Worm (Caenorhabditis elegans) whole organism, L2 larva: ENCODE data around the gene C28C12.11.
A peak's percentile ranks its signal among the peaks of the same experiment; 100 is the strongest.

Experiments used
- F13H6.1 ChIP-seq: sonication (generic microtip); optimal IDR thresholded peaks from 2 replicates; lab custom pipeline; 2016; ENCODE audit warnings: missing genetic modification characterization, missing compliant biosample characterization
- R02D3.7 ChIP-seq: fragments of 150-350 bp; optimal IDR thresholded peaks from 2 replicates; lab custom pipeline; 2014; ENCODE audit warnings: missing biosample characterization, missing genetic modification characterization
- Y55F3AM.14 ChIP-seq: fragments of 200-800 bp; sonication (Bioruptor generic); optimal IDR thresholded peaks from 2 replicates; lab custom pipeline; 2018; ENCODE audit warnings: mild to moderate bottlenecking, missing genetic modification characterization, missing compliant biosample characterization
- alr-1 ChIP-seq: fragments of 150-350 bp; optimal IDR thresholded peaks from 2 replicates; lab custom pipeline; 2014; ENCODE audit warnings: missing biosample characterization, missing genetic modification characterization
- aly-2 ChIP-seq: fragments of 150-350 bp; optimal IDR thresholded peaks from 2 replicates; lab custom pipeline; 2014; ENCODE audit warnings: missing biosample characterization, missing genetic modification characterization
- ama-1 ChIP-seq: fragments of 150-350 bp; optimal IDR thresholded peaks from 2 replicates; lab custom pipeline; 2018; ENCODE audit warnings: inconsistent platforms
- ceh-16 ChIP-seq: fragments of 150-350 bp; optimal IDR thresholded peaks from 2 replicates; lab custom pipeline; 2014; ENCODE audit warnings: missing biosample characterization, missing genetic modification characterization
- ceh-82 ChIP-seq: fragments of 150-350 bp; optimal IDR thresholded peaks from 2 replicates; lab custom pipeline; 2014; ENCODE audit warnings: missing biosample characterization, missing genetic modification characterization
- crh-2 ChIP-seq: sonication (generic microtip); optimal IDR thresholded peaks from 2 replicates; lab custom pipeline; 2017; ENCODE audit warnings: missing biosample characterization, missing genetic modification characterization
- dmd-4 ChIP-seq: sonication (generic microtip); optimal IDR thresholded peaks from 2 replicates; lab custom pipeline; 2017; ENCODE audit warnings: missing biosample characterization, missing genetic modification characterization
- egl-27 ChIP-seq: sonication (generic microtip); optimal IDR thresholded peaks from 3 replicates; lab custom pipeline; 2017; ENCODE audit warnings: missing biosample characterization, missing genetic modification reagents, missing genetic modification characterization
- elt-1 ChIP-seq: fragments of 150-350 bp; optimal IDR thresholded peaks from 2 replicates; lab custom pipeline; 2014; ENCODE audit warnings: missing biosample characterization, missing genetic modification characterization
- elt-3 ChIP-seq: sonication (generic microtip); optimal IDR thresholded peaks from 2 replicates; lab custom pipeline; 2017; ENCODE audit warnings: missing biosample characterization, missing genetic modification characterization
- fos-1 ChIP-seq: fragments of 150-350 bp; optimal IDR thresholded peaks from 2 replicates; lab custom pipeline; 2014; ENCODE audit warnings: missing biosample characterization, missing genetic modification characterization
- gmeb-1 ChIP-seq: fragments of 150-350 bp; optimal IDR thresholded peaks from 2 replicates; lab custom pipeline; 2014; ENCODE audit warnings: missing biosample characterization, missing genetic modification characterization
- lin-11 ChIP-seq: fragments of 150-350 bp; sonication (generic microtip); optimal IDR thresholded peaks from 2 replicates; lab custom pipeline; 2014; ENCODE audit warnings: missing biosample characterization, missing genetic modification characterization, inconsistent platforms, mixed read lengths
- lin-13 ChIP-seq: fragments of 150-350 bp; optimal IDR thresholded peaks from 2 replicates; lab custom pipeline; 2014; ENCODE audit warnings: missing biosample characterization, missing genetic modification reagents, missing genetic modification characterization
- lin-39 ChIP-seq: fragments of 150-350 bp; optimal IDR thresholded peaks from 2 replicates; lab custom pipeline; 2014; ENCODE audit warnings: missing biosample characterization, missing genetic modification reagents, missing genetic modification characterization
- mab-5 ChIP-seq: fragments of 150-350 bp; optimal IDR thresholded peaks from 2 replicates; lab custom pipeline; 2014; ENCODE audit warnings: missing biosample characterization, missing genetic modification characterization
- mbf-1 ChIP-seq: sonication (generic microtip); optimal IDR thresholded peaks from 2 replicates; lab custom pipeline; 2017; ENCODE audit warnings: missing biosample characterization, missing genetic modification characterization
- mdl-1 ChIP-seq, 2 experiments: fragments of 150-350 bp in 1 of 2; sonication (generic microtip) in 1 of 2; optimal IDR thresholded peaks; 2 replicates each; lab custom pipeline; 2017; ENCODE audit warnings: missing biosample characterization in 2 of 2, missing genetic modification characterization in 2 of 2
- nhr-10 ChIP-seq: sonication (generic microtip); optimal IDR thresholded peaks from 2 replicates; lab custom pipeline; 2017; ENCODE audit warnings: missing biosample characterization, missing genetic modification characterization
- nhr-11 ChIP-seq: fragments of 150-350 bp; optimal IDR thresholded peaks from 2 replicates; lab custom pipeline; 2014; ENCODE audit warnings: missing biosample characterization, missing genetic modification characterization
- nhr-12 ChIP-seq: fragments of 150-350 bp; optimal IDR thresholded peaks from 2 replicates; lab custom pipeline; 2014; ENCODE audit warnings: missing biosample characterization, missing genetic modification characterization
- nhr-129 ChIP-seq: fragments of 150-350 bp; optimal IDR thresholded peaks from 2 replicates; lab custom pipeline; 2014; ENCODE audit warnings: missing biosample characterization, missing genetic modification characterization
- nhr-21 ChIP-seq: fragments of 150-350 bp; optimal IDR thresholded peaks from 2 replicates; lab custom pipeline; 2014; ENCODE audit warnings: missing biosample characterization, missing genetic modification characterization
- nhr-237 ChIP-seq: fragments of 150-350 bp; optimal IDR thresholded peaks from 2 replicates; lab custom pipeline; 2014; ENCODE audit warnings: missing biosample characterization, missing genetic modification characterization
- nhr-6 ChIP-seq: fragments of 150-350 bp; optimal IDR thresholded peaks from 2 replicates; lab custom pipeline; 2014; ENCODE audit warnings: missing biosample characterization, missing genetic modification characterization
- nhr-77 ChIP-seq: fragments of 150-350 bp; optimal IDR thresholded peaks from 2 replicates; lab custom pipeline; 2014; ENCODE audit warnings: missing biosample characterization, missing genetic modification characterization
- peb-1 ChIP-seq: fragments of 150-350 bp; optimal IDR thresholded peaks from 2 replicates; lab custom pipeline; 2014; ENCODE audit warnings: missing biosample characterization, missing genetic modification characterization
- sem-4 ChIP-seq: fragments of 150-350 bp; optimal IDR thresholded peaks from 2 replicates; lab custom pipeline; 2014; ENCODE audit warnings: missing biosample characterization, missing genetic modification reagents, missing genetic modification characterization
- skn-1 ChIP-seq: sonication (generic microtip); optimal IDR thresholded peaks from 2 replicates; lab custom pipeline; 2017; ENCODE audit warnings: missing biosample characterization, missing genetic modification characterization
- sma-3 ChIP-seq: sonication (generic microtip); optimal IDR thresholded peaks from 2 replicates; lab custom pipeline; 2016; ENCODE audit warnings: missing genetic modification reagents, missing genetic modification characterization, missing compliant biosample characterization
- sma-9 ChIP-seq, 2 experiments: fragments of 150-350 bp in 1 of 2; sonication (generic microtip) in 1 of 2; optimal IDR thresholded peaks; 2 replicates each; lab custom pipeline; 2014 to 2016; ENCODE audit warnings: missing genetic modification characterization in 2 of 2, mild to moderate bottlenecking in 1 of 2, missing biosample characterization in 1 of 2, missing compliant biosample characterization in 1 of 2, missing genetic modification reagents in 1 of 2, moderate library complexity in 1 of 2
- snpc-4 ChIP-seq: fragments of 150-350 bp; optimal IDR thresholded peaks from 2 replicates; lab custom pipeline; 2014; ENCODE audit warnings: missing biosample characterization, missing genetic modification characterization
- unc-39 ChIP-seq: fragments of 150-350 bp; optimal IDR thresholded peaks from 2 replicates; lab custom pipeline; 2014; ENCODE audit warnings: missing biosample characterization, missing genetic modification characterization
- unc-55 ChIP-seq: fragments of 150-350 bp; sonication (generic microtip); optimal IDR thresholded peaks from 3 replicates; lab custom pipeline; 2014; ENCODE audit warnings: missing biosample characterization, missing genetic modification reagents, missing genetic modification characterization
- unc-62 ChIP-seq: fragments of 150-350 bp; optimal IDR thresholded peaks from 2 replicates; lab custom pipeline; 2014; ENCODE audit warnings: missing biosample characterization, missing genetic modification reagents, missing genetic modification characterization
- zag-1 ChIP-seq: fragments of 150-350 bp; optimal IDR thresholded peaks from 2 replicates; lab custom pipeline; 2014; ENCODE audit warnings: missing biosample characterization, missing genetic modification characterization
- ztf-1 ChIP-seq: fragments of 200-800 bp; sonication (Bioruptor generic); conservative IDR thresholded peaks from 2 replicates; pipeline ENCODE4 v1.3.6; 2022; ENCODE audit warnings: missing genetic modification characterization, missing compliant biosample characterization
- ztf-11 ChIP-seq: sonication (generic microtip); optimal IDR thresholded peaks from 2 replicates; lab custom pipeline; 2017; ENCODE audit warnings: missing biosample characterization, missing genetic modification characterization
- ztf-4 ChIP-seq: fragments of 150-350 bp; optimal IDR thresholded peaks from 2 replicates; lab custom pipeline; 2014; ENCODE audit warnings: missing biosample characterization, missing genetic modification characterization

Gene C28C12.11

DNA sequence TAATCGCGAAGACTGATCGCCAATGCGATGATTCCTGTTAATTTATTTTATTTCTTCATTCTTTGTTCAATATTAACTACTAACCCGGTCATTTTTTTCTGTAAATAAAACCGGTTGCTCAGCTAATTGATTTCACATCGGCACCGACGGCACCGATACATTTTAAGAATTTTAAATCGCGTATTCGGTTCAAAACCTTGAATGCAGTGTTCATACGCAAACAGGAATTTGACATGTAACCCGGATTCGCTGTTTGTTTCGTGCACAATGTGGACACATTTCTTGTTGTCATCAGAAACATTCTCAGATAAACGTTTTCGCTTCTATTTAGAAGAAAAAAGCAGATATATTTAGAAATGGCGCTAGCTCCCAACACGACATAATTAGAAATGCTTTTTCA lies 26.1 kb downstream of the C28C12.11 start:
- TF ChIP-seq peb-1, result no peak
- TF ChIP-seq mbf-1, result no peak
- no peak for TF ChIP-seq ztf-1 (GFP tag; lab: Robert Waterston, UW)
- no peak for TF ChIP-seq Y55F3AM.14 (GFP tag; lab: Kevin White, UChicago)
- no peak for TF ChIP-seq mab-5

DNA sequence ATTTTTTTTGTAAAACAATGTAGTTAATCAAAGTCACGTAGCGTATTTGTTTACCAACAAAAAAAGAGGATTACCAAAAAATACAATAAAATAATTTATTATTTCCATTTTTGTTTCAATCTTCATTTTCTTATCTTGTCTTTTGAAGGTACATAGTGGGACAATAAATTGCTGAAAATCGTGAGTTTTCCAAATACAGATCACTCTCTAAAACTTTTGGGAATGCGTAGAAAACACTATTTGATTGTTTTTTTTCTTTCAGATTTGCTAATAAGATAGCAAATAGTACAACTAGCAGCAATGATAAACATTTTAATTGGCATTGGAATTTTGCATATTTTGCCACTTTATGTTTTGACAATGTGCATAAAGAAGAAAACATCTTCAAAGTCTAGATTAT lies 27.5 kb downstream of the C28C12.11 start, which contains the start of gene C28C12.1:
Gene C28C12.1 (plus strand): TSS at position 301 of the 400 bp plus-strand sequence.
- TF ChIP-seq skn-1 (tag; lab: Kevin White, UChicago) (no peak), unc-62 (GFP tag; lab: Kevin White, UChicago) (no peak), lin-39 (no peak), peb-1 (no peak), nhr-11 (tag; lab: Kevin White, UChicago) (no peak), nhr-21 (no peak), Y55F3AM.14 (GFP tag; lab: Kevin White, UChicago) (no peak), ztf-11 (tag; lab: Kevin White, UChicago) (no peak), nhr-6 (tag; lab: Kevin White, UChicago) (no peak), mab-5 (no peak), sma-9 (GFP tag; optimal IDR thresholded peaks at IDR 0.05; lab: Kevin White, UChicago) (no peak), sma-9 (tag; optimal IDR thresholded peaks at IDR 0.05; lab: Kevin White, UChicago) (no peak)
- TF ChIP-seq, all 48 proteins: peak for 0

DNA sequence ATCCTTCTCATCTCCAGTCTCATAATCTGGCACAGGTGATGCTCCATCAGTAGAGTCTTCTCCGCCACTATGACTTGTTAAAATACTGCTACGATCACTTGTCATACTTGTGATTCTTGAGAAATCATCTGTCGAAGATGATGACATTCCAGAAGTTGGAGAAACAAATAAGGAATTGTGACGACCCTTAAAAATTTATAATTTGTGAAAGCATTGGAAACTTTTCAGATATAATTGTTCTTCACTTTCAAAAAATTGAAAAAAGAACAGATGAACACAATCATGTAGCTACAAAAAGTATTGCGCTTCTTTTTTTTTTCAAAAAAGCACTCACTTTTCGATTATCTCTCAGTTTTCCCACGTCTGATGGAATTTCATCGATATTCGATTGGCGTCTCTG lies 32.2 kb downstream of the C28C12.11 start:
- TF ChIP-seq unc-39 (no peak), nhr-237 (no peak), fos-1 (no peak), ztf-4 (tag; lab: Kevin White, UChicago) (no peak), ztf-1 (GFP tag; lab: Robert Waterston, UW) (no peak), elt-3 (tag; lab: Kevin White, UChicago) (no peak), nhr-12 (no peak), snpc-4 (no peak), lin-11 (tag; lab: Kevin White, UChicago) (no peak), nhr-21 (no peak)
- TF ChIP-seq, all 48 proteins: peak for 0

DNA sequence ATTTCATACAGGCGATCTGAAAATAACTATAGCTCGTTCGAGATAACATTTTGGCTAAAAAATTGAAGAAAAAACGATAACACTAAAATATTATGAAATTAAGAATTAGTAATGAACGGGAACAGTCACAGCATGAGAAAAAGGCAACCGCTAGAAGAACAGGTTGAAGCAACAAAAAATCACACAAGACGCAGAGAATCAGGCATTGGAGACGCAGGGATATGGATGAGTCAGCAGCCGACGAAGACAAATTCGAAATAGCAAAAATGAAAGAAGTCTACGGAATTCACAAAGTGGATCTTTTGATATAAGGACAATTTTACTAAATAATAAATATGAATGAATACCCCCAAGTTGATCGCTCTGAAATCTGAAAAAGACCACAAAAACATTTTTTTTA lies 36.7 kb downstream of the C28C12.11 start, which contains the start of gene tag-77:
Gene tag-77 (minus strand): TSS at position 15 of the 400 bp plus-strand sequence.
- TF ChIP-seq crh-2 (tag; lab: Kevin White, UChicago) (no peak), sma-3 (GFP tag; lab: Kevin White, UChicago) (no peak), nhr-10 (tag; lab: Kevin White, UChicago) (no peak), nhr-6 (tag; lab: Kevin White, UChicago) (no peak), unc-55 (GFP tag; lab: Kevin White, UChicago) (no peak), zag-1 (tag; lab: Kevin White, UChicago) (no peak), snpc-4 (peak; percentile 26), Y55F3AM.14 (GFP tag; lab: Kevin White, UChicago) (no peak), skn-1 (tag; lab: Kevin White, UChicago) (no peak), nhr-129 (tag; lab: Kevin White, UChicago) (peak; percentile 20), lin-13 (GFP tag; lab: Kevin White, UChicago) (no peak), fos-1 (peak; percentile 92), nhr-77 (tag; lab: Kevin White, UChicago) (no peak), ztf-11 (tag; lab: Kevin White, UChicago) (no peak), nhr-237 (no peak), peb-1 (no peak), R02D3.7 (tag; lab: Kevin White, UChicago) (no peak), mbf-1 (no peak)
- TF ChIP-seq, all 48 proteins: peak for 3

DNA sequence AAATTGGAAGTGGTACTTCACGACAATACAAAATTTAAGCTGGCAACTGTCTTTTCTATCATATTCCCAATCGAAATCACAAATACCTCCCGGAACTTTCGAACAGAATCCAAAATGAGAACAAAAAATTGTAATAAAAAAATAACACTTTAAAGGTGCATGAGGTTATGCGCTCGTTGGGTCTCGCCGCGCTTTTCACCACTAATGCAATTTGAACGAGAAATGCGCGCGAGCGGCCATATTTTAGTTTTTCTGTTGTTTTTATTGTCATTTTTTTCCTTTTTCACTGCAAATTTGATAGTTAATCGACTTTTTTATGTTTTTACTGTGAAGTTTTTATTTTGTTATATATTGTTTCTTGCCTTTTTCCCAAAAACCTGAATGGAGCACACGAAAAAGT lies 37.2 kb downstream of the C28C12.11 start, which contains the start of gene mes-6:
Gene mes-6 (plus strand): TSS at position 229 of the 400 bp plus-strand sequence.
- TF ChIP-seq nhr-6 (tag; lab: Kevin White, UChicago) (no peak), nhr-129 (tag; lab: Kevin White, UChicago) (peak; percentile 17), ceh-82 (no peak), aly-2 (tag; lab: Kevin White, UChicago) (no peak), crh-2 (tag; lab: Kevin White, UChicago) (peak; percentile 33), mbf-1 (no peak), ztf-1 (GFP tag; lab: Robert Waterston, UW) (no peak), gmeb-1 (tag; lab: Kevin White, UChicago) (peak; percentile 82), elt-3 (tag; lab: Kevin White, UChicago) (no peak), alr-1 (tag; lab: Kevin White, UChicago) (no peak), peb-1 (no peak), unc-39 (no peak), sem-4 (tag; lab: Kevin White, UChicago) (no peak), F13H6.1 (tag; lab: Kevin White, UChicago) (no peak), nhr-237 (no peak), lin-11 (tag; lab: Kevin White, UChicago) (no peak), mdl-1 (tag; optimal IDR thresholded peaks at IDR 0.05; lab: Kevin White, UChicago) (no peak), unc-55 (GFP tag; lab: Kevin White, UChicago) (peak; percentile 67), mab-5 (no peak), Y55F3AM.14 (GFP tag; lab: Kevin White, UChicago) (no peak), elt-1 (tag; lab: Kevin White, UChicago) (no peak), nhr-10 (tag; lab: Kevin White, UChicago) (no peak), snpc-4 (peak; percentile 17), fos-1 (peak; percentile 14), nhr-12 (no peak), nhr-21 (no peak), dmd-4 (tag; lab: Kevin White, UChicago) (no peak), egl-27 (tag; lab: Kevin White, UChicago) (no peak), nhr-11 (tag; lab: Kevin White, UChicago) (no peak), ama-1 (lab: Kevin White, UChicago) (no peak), ceh-16 (tag; lab: Kevin White, UChicago) (no peak), sma-9 (GFP tag; optimal IDR thresholded peaks at IDR 0.05; lab: Kevin White, UChicago) (no peak), sma-9 (tag; optimal IDR thresholded peaks at IDR 0.05; lab: Kevin White, UChicago) (no peak)
